Fruit fly (Drosophila melanogaster): ENCODE measurements around the gene nyo.

The nyo gene

dm6 chr3R:31588374-31588773 is 45.5 kb downstream of the nyo start, which contains the start of gene CG1635 (continued):
- TF ChIP-seq CG7786 (GFP tag; optimal IDR thresholded peaks at IDR 0.05) (peak; percentile 98), NC2β (GFP tag; optimal IDR thresholded peaks at IDR 0.05) (peak; percentile 97), Hmx (GFP tag; optimal IDR thresholded peaks at IDR 0.05) (peak; percentile 88), dmrt11E (tag; optimal IDR thresholded peaks at IDR 0.05) (peak; percentile 99), dan (GFP tag; IDR thresholded peaks at IDR 0.05) (peak; percentile 90), CG12219 (GFP tag; optimal IDR thresholded peaks at IDR 0.05) (peak; percentile 99), wor (GFP tag; IDR thresholded peaks at IDR 0.05) (peak; percentile 99), Ravus (GFP tag; IDR thresholded peaks at IDR 0.05) (peak; percentile 98), Oli (tag; optimal IDR thresholded peaks at IDR 0.05) (peak; percentile 100), dati (GFP tag; IDR thresholded peaks at IDR 0.05) (peak; percentile 97), tup (GFP tag; optimal IDR thresholded peaks at IDR 0.05) (peak; percentile 98), CG13296 (GFP tag; optimal IDR thresholded peaks at IDR 0.05) (peak; percentile 100), maf-S (GFP tag; optimal IDR thresholded peaks at IDR 0.05) (peak; percentile 96), CG7271 (tag; optimal IDR thresholded peaks at IDR 0.05) (peak; percentile 100), Bteb2 (GFP tag; optimal IDR thresholded peaks at IDR 0.05) (peak; percentile 99), CG11723 (GFP tag; optimal IDR thresholded peaks at IDR 0.05) (peak; percentile 99), C15 (GFP tag; IDR thresholded peaks at IDR 0.05) (peak; percentile 99), sd (tag; optimal IDR thresholded peaks at IDR 0.05) (peak; percentile 98), CG11398 (GFP tag; optimal IDR thresholded peaks at IDR 0.05) (peak; percentile 98), tll (GFP tag; optimal IDR thresholded peaks at IDR 0.05) (peak in 1 of 2 experiments; percentile 89), gce (GFP tag; IDR thresholded peaks at IDR 0.05) (peak; percentile 99), p53 (GFP tag; optimal IDR thresholded peaks at IDR 0.05) (peak; percentile 72), Pdp1 (GFP tag; optimal IDR thresholded peaks at IDR 0.05) (peak; percentile 91 to 95), Six4 (GFP tag; optimal IDR thresholded peaks at IDR 0.05) (peak; percentile 98), fu2 (GFP tag; optimal IDR thresholded peaks at IDR 0.05) (peak; percentile 98), gfzf (GFP tag; optimal IDR thresholded peaks at IDR 0.05) (peak; percentile 7), dmrt99B (tag; optimal IDR thresholded peaks at IDR 0.05) (peak; percentile 100), so (GFP tag; IDR thresholded peaks at IDR 0.05) (peak; percentile 100), Opbp (GFP tag; IDR thresholded peaks at IDR 0.05; ENCODE audit: partially characterized antibody) (peak; percentile 50; the same call in 2 of the 3 replicates), corto (GFP tag; optimal IDR thresholded peaks at IDR 0.05) (peak; percentile 94), CG3838 (GFP tag; optimal IDR thresholded peaks at IDR 0.05) (peak; percentile 98), ato (GFP tag; IDR thresholded peaks at IDR 0.05; ENCODE audit: partially characterized antibody) (no peak; the same call in 1 of the 2 replicates), chm (GFP tag; IDR thresholded peaks at IDR 0.05) (peak; percentile 99), CG12744 (GFP tag; optimal IDR thresholded peaks at IDR 0.05) (peak; percentile 99), Neu2 (GFP tag; optimal IDR thresholded peaks at IDR 0.05; ENCODE audit: borderline replicate concordance) (peak; percentile 83), Rfx (GFP tag; IDR thresholded peaks at IDR 0.05) (peak; percentile 99), Taf1 (GFP tag; IDR thresholded peaks at IDR 0.05) (peak; percentile 99), rib (GFP tag; IDR thresholded peaks at IDR 0.05) (peak; percentile 99), Mes4 (GFP tag; optimal IDR thresholded peaks at IDR 0.05) (peak; percentile 98), Deaf1 (tag; optimal IDR thresholded peaks at IDR 0.05) (peak; percentile 93), zf30C (GFP tag; optimal IDR thresholded peaks at IDR 0.05) (peak; percentile 61), CG11085 (GFP tag; IDR thresholded peaks at IDR 0.05) (peak; percentile 98), CG34224 (GFP tag; IDR thresholded peaks at IDR 0.05; ENCODE audit: partially characterized antibody) (peak; percentile 87), fd3F (GFP tag; optimal IDR thresholded peaks at IDR 0.05) (peak; percentile 99), CG8478 (optimal IDR thresholded peaks at IDR 0.05) (no peak), CG1647 (GFP tag; optimal IDR thresholded peaks at IDR 0.05) (peak; percentile 96), CG10209 (GFP tag; optimal IDR thresholded peaks at IDR 0.05) (peak; percentile 99), Antp (GFP tag; optimal IDR thresholded peaks at IDR 0.05) (peak; percentile 91), MESR4 (GFP tag; optimal IDR thresholded peaks at IDR 0.05) (peak; percentile 92), TFAM (GFP tag; optimal IDR thresholded peaks at IDR 0.05) (peak; percentile 94), CG32767 (GFP tag; IDR thresholded peaks at IDR 0.05) (peak; percentile 99)

All from whole organism, embryonic.